Worm (Caenorhabditis elegans): ENCODE results near the gene K02E10.4.

ce11 chrX:2456141-2456540 is 26.9 kb upstream of the K02E10.4 start:
- no peak for TF ChIP-seq aly-2 (tag; optimal IDR thresholded peaks at IDR 0.05)
- TF ChIP-seq skn-1 (tag; optimal IDR thresholded peaks at IDR 0.05) = no peak
- no peak for TF ChIP-seq mdl-1 (tag; optimal IDR thresholded peaks at IDR 0.05)
- no peak for TF ChIP-seq ztf-11 (tag; optimal IDR thresholded peaks at IDR 0.05)
- TF ChIP-seq nhr-11 (tag; optimal IDR thresholded peaks at IDR 0.05) = no peak

Measured in whole organism, L3 larva.